Fruit fly (Drosophila melanogaster) whole organism, embryonic: Measurements from ENCODE around the gene CG1632.

ENCODE experiments used
- Abd-B ChIP-seq: fragments of 200-800 bp; sonication (Bioruptor generic); optimal IDR thresholded peaks from 2 replicates; lab custom pipeline; 2018; ENCODE audit warnings: missing biosample characterization, mild to moderate bottlenecking, missing genetic modification characterization, moderate library complexity
- Ada2b ChIP-seq: fragments of 200-800 bp; sonication (Bioruptor generic); IDR thresholded peaks from 2 replicates; pipeline ENCODE4 v1.3.6; 2022; ENCODE audit warnings: missing biosample characterization, missing genetic modification characterization
- Awh ChIP-seq: fragments of 200-800 bp; sonication (Bioruptor generic); IDR thresholded peaks from 2 replicates; pipeline ENCODE4, ENCODE4 v1.3.6; 2022; ENCODE audit warnings: missing biosample characterization, missing genetic modification characterization
- B-H1 ChIP-seq: fragments of 200-800 bp; sonication (Bioruptor generic); IDR thresholded peaks from 3 replicates; pipeline ENCODE4 v1.3.6; 2022; ENCODE audit warnings: missing biosample characterization, missing genetic modification characterization
- Blimp-1 ChIP-seq: fragments of 200-800 bp; sonication (Bioruptor generic); optimal IDR thresholded peaks from 3 replicates; lab custom pipeline; 2018; ENCODE audit warnings: missing biosample characterization, missing genetic modification characterization, mild to moderate bottlenecking, moderate library complexity, missing genetic modification reagents
- CG10321 ChIP-seq: fragments of 200-800 bp; sonication (Bioruptor generic); IDR thresholded peaks from 2 replicates; pipeline ENCODE4 v1.3.6; 2022; ENCODE audit warnings: missing biosample characterization, missing genetic modification characterization
- CG10366 ChIP-seq: fragments of 200-800 bp; sonication (Bioruptor generic); IDR thresholded peaks from 2 replicates; pipeline ENCODE4 v1.3.6; 2022; ENCODE audit warnings: missing biosample characterization, missing genetic modification characterization
- CG10431 ChIP-seq: fragments of 200-800 bp; sonication (Bioruptor generic); optimal IDR thresholded peaks from 3 replicates; lab custom pipeline; 2018; ENCODE audit warnings: missing biosample characterization, mild to moderate bottlenecking, missing genetic modification characterization
- CG10462 ChIP-seq: fragments of 200-800 bp; sonication (Bioruptor generic); optimal IDR thresholded peaks from 2 replicates; lab custom pipeline; 2016; ENCODE audit warnings: missing biosample characterization, missing genetic modification characterization
- CG11093 ChIP-seq: fragments of 200-800 bp; sonication (Bioruptor generic); IDR thresholded peaks from 3 replicates; pipeline ENCODE4 v1.3.6; 2022; ENCODE audit warnings: missing biosample characterization, missing genetic modification characterization
- CG11504 ChIP-seq: fragments of 200-800 bp; sonication (Bioruptor generic); optimal IDR thresholded peaks from 3 replicates; lab custom pipeline; 2019; ENCODE audit warnings: missing biosample characterization, mild to moderate bottlenecking, missing genetic modification characterization, moderate library complexity
- CG12155 ChIP-seq: fragments of 200-800 bp; sonication (Bioruptor generic); optimal IDR thresholded peaks from 3 replicates; lab custom pipeline; 2016; ENCODE audit warnings: missing biosample characterization, missing genetic modification characterization
- CG12219 ChIP-seq: fragments of 200-800 bp; sonication (Bioruptor generic); optimal IDR thresholded peaks from 3 replicates; lab custom pipeline; 2018; ENCODE audit warnings: missing biosample characterization, mild to moderate bottlenecking, missing genetic modification characterization
- CG13296 ChIP-seq: fragments of 200-800 bp; sonication (Bioruptor generic); optimal IDR thresholded peaks from 3 replicates; lab custom pipeline; 2018; ENCODE audit warnings: missing biosample characterization, mild to moderate bottlenecking, missing genetic modification characterization
- CG14441 ChIP-seq: fragments of 200-800 bp; sonication (Bioruptor generic); IDR thresholded peaks from 2 replicates; pipeline ENCODE4 v1.3.6; 2022; ENCODE audit warnings: missing biosample characterization, missing genetic modification characterization
- CG15601 ChIP-seq: fragments of 200-800 bp; sonication (Bioruptor generic); optimal IDR thresholded peaks from 3 replicates; lab custom pipeline; 2019; ENCODE audit warnings: missing biosample characterization, mild to moderate bottlenecking, missing genetic modification characterization, moderate library complexity
- CG1603 ChIP-seq: fragments of 200-800 bp; sonication (Bioruptor generic); optimal IDR thresholded peaks from 2 replicates; lab custom pipeline; 2019; ENCODE audit warnings: missing biosample characterization, mild to moderate bottlenecking, missing genetic modification characterization, moderate library complexity
- CG17802 ChIP-seq: fragments of 200-800 bp; sonication (Bioruptor generic); optimal IDR thresholded peaks from 2 replicates; lab custom pipeline; 2018; ENCODE audit warnings: missing biosample characterization, mild to moderate bottlenecking, missing genetic modification characterization, moderate library complexity
- CG18619 ChIP-seq: fragments of 200-800 bp; sonication (Bioruptor generic); optimal IDR thresholded peaks from 3 replicates; lab custom pipeline; 2017; ENCODE audit warnings: missing biosample characterization, mild to moderate bottlenecking, missing genetic modification characterization
- CG32772 ChIP-seq: fragments of 200-800 bp; sonication (Bioruptor generic); IDR thresholded peaks from 2 replicates; pipeline ENCODE4 v1.3.6; 2022; ENCODE audit warnings: missing biosample characterization, missing genetic modification characterization
- CG4360 ChIP-seq: fragments of 200-800 bp; sonication (Bioruptor generic); IDR thresholded peaks from 2 replicates; pipeline ENCODE4 v1.3.6; 2022; ENCODE audit warnings: missing biosample characterization, missing genetic modification characterization
- CG43689 ChIP-seq: fragments of 200-800 bp; sonication (Bioruptor generic); IDR thresholded peaks from 2 replicates; pipeline ENCODE4 v1.3.6; 2022; ENCODE audit warnings: missing biosample characterization, missing genetic modification characterization
- CG6272 ChIP-seq: fragments of 200-800 bp; sonication (Bioruptor generic); IDR thresholded peaks from 2 replicates; pipeline ENCODE4 v1.3.6; 2022; ENCODE audit warnings: missing biosample characterization, missing genetic modification characterization
- CG6654 ChIP-seq: fragments of 200-800 bp; sonication (Bioruptor generic); optimal IDR thresholded peaks from 2 replicates; lab custom pipeline; 2017; ENCODE audit warnings: missing biosample characterization, mild to moderate bottlenecking, missing genetic modification characterization
- CG7839 ChIP-seq: fragments of 200-800 bp; sonication (Bioruptor generic); optimal IDR thresholded peaks from 3 replicates; lab custom pipeline; 2018; ENCODE audit warnings: missing biosample characterization, mild to moderate bottlenecking, missing genetic modification characterization, moderate library complexity
- CHES-1-like ChIP-seq: fragments of 200-800 bp; sonication (Bioruptor generic); optimal IDR thresholded peaks from 2 replicates; lab custom pipeline; 2016; ENCODE audit warnings: missing biosample characterization, missing genetic modification characterization
- Doc2 ChIP-seq: fragments of 200-800 bp; sonication (Bioruptor generic); IDR thresholded peaks from 2 replicates; pipeline ENCODE4 v1.3.6; 2022; ENCODE audit warnings: missing biosample characterization, missing genetic modification characterization
- E2f2 ChIP-seq: fragments of 200-800 bp; sonication (Bioruptor generic); IDR thresholded peaks from 2 replicates; pipeline ENCODE4 v1.3.6; 2022; ENCODE audit warnings: missing biosample characterization, missing genetic modification characterization
- HLH3B ChIP-seq: fragments of 200-800 bp; sonication (Bioruptor generic); IDR thresholded peaks from 2 replicates; pipeline ENCODE4 v1.3.6; 2022; ENCODE audit warnings: missing biosample characterization, missing genetic modification characterization
- Hr51 ChIP-seq, 2 experiments: fragments of 200-800 bp; sonication (Bioruptor generic); optimal IDR thresholded peaks; 2 replicates in 1 of 2; 3 replicates in 1 of 2; lab custom pipeline; 2016 to 2018; ENCODE audit warnings: missing biosample characterization in 2 of 2, missing genetic modification characterization in 2 of 2, mild to moderate bottlenecking in 1 of 2, moderate library complexity in 1 of 2
- Med ChIP-seq: fragments of 200-800 bp; sonication (Bioruptor generic); peaks from one replicate; lab custom pipeline; 2016; ENCODE audit warnings: missing biosample characterization, missing genetic modification characterization, mild to moderate bottlenecking, inconsistent platforms, moderate library complexity
- Ptx1 ChIP-seq: fragments of 200-800 bp; sonication (Bioruptor generic); IDR thresholded peaks from 2 replicates; pipeline ENCODE4 v1.3.6; 2022; ENCODE audit warnings: missing biosample characterization, missing genetic modification characterization
- Ravus ChIP-seq: fragments of 200-800 bp; sonication (Bioruptor generic); IDR thresholded peaks from 2 replicates; pipeline ENCODE4 v1.3.6; 2022; ENCODE audit warnings: missing biosample characterization, missing genetic modification characterization
- Sox102F ChIP-seq: fragments of 200-800 bp; sonication (Bioruptor generic); optimal IDR thresholded peaks from 2 replicates; lab custom pipeline; 2018; ENCODE audit warnings: missing biosample characterization, mild to moderate bottlenecking, missing genetic modification characterization, moderate library complexity
- Xrp1 ChIP-seq: fragments of 200-800 bp; sonication (Bioruptor generic); IDR thresholded peaks from 2 replicates; pipeline ENCODE4 v1.3.6; 2022; ENCODE audit warnings: missing biosample characterization, missing genetic modification characterization
- ara ChIP-seq: fragments of 200-800 bp; sonication (Bioruptor generic); IDR thresholded peaks from 2 replicates; pipeline ENCODE4 v1.3.6; 2022; ENCODE audit warnings: missing biosample characterization, missing genetic modification characterization
- esg ChIP-seq: fragments of 200-800 bp; sonication (Bioruptor generic); conservative IDR thresholded peaks from 2 replicates; pipeline ENCODE4 v1.3.6; 2022; ENCODE audit warnings: missing biosample characterization, missing genetic modification characterization
- fd64A ChIP-seq: fragments of 200-800 bp; sonication (Bioruptor generic); optimal IDR thresholded peaks from 3 replicates; lab custom pipeline; 2018; ENCODE audit warnings: missing biosample characterization, mild to moderate bottlenecking, missing genetic modification characterization
- gce ChIP-seq: fragments of 200-800 bp; sonication (Bioruptor generic); IDR thresholded peaks from 3 replicates; pipeline ENCODE4 v1.3.6; 2022; ENCODE audit warnings: missing biosample characterization, missing genetic modification characterization
- gem ChIP-seq: fragments of 200-800 bp; sonication (Bioruptor generic); optimal IDR thresholded peaks from 2 replicates; lab custom pipeline; 2019; ENCODE audit warnings: missing biosample characterization, mild to moderate bottlenecking, missing genetic modification characterization, moderate library complexity
- hkb ChIP-seq, 2 experiments: fragments of 200-800 bp in 1 of 2; fragments of >200 bp in 1 of 2; sonication (Bioruptor generic) in 1 of 2; IDR thresholded peaks in 1 of 2; optimal IDR thresholded peaks in 1 of 2; 2 replicates each; pipeline versions ENCODE4 v1.3.6 to Lab custom; 2017 to 2022; ENCODE audit warnings: missing biosample characterization in 1 of 2, missing genetic modification characterization in 1 of 2
- odd ChIP-seq: fragments of 200-800 bp; sonication (Bioruptor generic); optimal IDR thresholded peaks from 2 replicates; lab custom pipeline; 2017; ENCODE audit warnings: missing biosample characterization, mild to moderate bottlenecking, missing genetic modification characterization
- phol ChIP-seq: fragments of 200-800 bp; sonication (Bioruptor generic); optimal IDR thresholded peaks from 3 replicates; lab custom pipeline; 2018; ENCODE audit warnings: missing biosample characterization, mild to moderate bottlenecking, missing genetic modification characterization, moderate library complexity
- prd ChIP-seq, 3 experiments: fragments of >200 bp in 2 of 3; fragments of 200-800 bp in 1 of 3; sonication (Bioruptor generic) in 1 of 3; optimal IDR thresholded peaks in 2 of 3; IDR thresholded peaks in 1 of 3; 2 replicates in 2 of 3; 3 replicates in 1 of 3; pipeline versions ENCODE4 v1.3.6 to Lab custom; 2017 to 2022; ENCODE audit warnings: missing biosample characterization in 1 of 3, missing genetic modification characterization in 1 of 3
- seq ChIP-seq: fragments of 200-800 bp; sonication (Bioruptor generic); IDR thresholded peaks from 2 replicates; pipeline ENCODE4 v1.3.6; 2022; ENCODE audit warnings: missing biosample characterization, missing genetic modification characterization
- sisA ChIP-seq: fragments of 200-800 bp; sonication (Bioruptor generic); IDR thresholded peaks from 2 replicates; pipeline ENCODE4 v1.3.6; 2022; ENCODE audit warnings: missing biosample characterization, missing genetic modification characterization
- stc ChIP-seq: fragments of 200-800 bp; sonication (Bioruptor generic); IDR thresholded peaks from 2 replicates; pipeline ENCODE4 v1.3.6; 2022; ENCODE audit warnings: missing biosample characterization, missing genetic modification characterization
- tgo ChIP-seq: fragments of 200-800 bp; sonication (Bioruptor generic); IDR thresholded peaks from 3 replicates; pipeline ENCODE4 v1.3.6; 2022; ENCODE audit warnings: missing biosample characterization, missing genetic modification characterization
- vvl ChIP-seq: fragments of 200-800 bp; sonication (Bioruptor generic); IDR thresholded peaks from 2 replicates; pipeline ENCODE4 v1.3.6; 2022; ENCODE audit warnings: missing biosample characterization, missing genetic modification characterization

CG1632 gene

DNA sequence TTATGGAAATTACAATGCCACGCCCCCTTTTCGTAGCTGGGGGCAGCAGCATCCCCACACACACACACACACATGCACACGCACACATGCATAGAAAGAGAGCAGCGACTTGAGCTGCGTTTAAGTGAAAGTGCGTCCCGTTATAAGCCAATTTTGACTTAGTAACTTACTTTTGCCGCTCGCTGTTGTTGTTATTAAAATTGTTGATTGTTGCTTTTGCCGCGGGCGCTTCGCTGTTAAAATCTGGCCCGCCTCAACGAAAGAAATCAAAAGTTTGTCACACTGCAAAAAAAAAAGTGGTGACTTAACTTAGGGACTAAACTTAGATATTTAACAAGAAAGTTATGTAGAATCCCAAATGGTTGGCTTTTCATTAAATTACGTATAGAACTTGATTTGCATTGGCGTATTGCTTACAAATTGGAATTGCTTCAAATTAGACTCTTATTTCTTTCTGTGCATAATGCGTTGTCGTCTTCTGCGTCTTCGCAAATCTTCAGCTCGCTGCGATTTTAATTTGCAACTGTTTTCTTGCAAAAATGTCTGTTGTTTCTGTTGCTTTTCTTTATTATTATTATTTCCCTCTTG, 2.4 kb downstream of the CG1632 start (continued):
- peak; percentile 59 for TF ChIP-seq stc
- peak; percentile 6 for TF ChIP-seq phol (tag; lab: Kevin White, UChicago)
- TF ChIP-seq CG18619 (GFP tag; lab: Kevin White, UChicago) = no peak
- peak; percentile 50 for TF ChIP-seq CG11504 (tag; lab: Kevin White, UChicago)
- no peak for TF ChIP-seq CG12219 (GFP tag; lab: Kevin White, UChicago)
- TF ChIP-seq Ravus (GFP tag; lab: Robert Waterston, UW) = no peak
- peak; percentile 36 for TF ChIP-seq Sox102F
- TF ChIP-seq CG7839 = peak; percentile 4
- peak; percentile 42; the same call in 1 of the 2 replicates for TF ChIP-seq vvl (GFP tag; lab: Robert Waterston, UW)
- TF ChIP-seq CG14441 = peak; percentile 13; the same call in 1 of the 2 replicates
- no peak for TF ChIP-seq hkb (optimal IDR thresholded peaks at IDR 0.05; lab: Kevin White, UChicago)
- TF ChIP-seq hkb (GFP tag; IDR thresholded peaks at IDR 0.05; lab: Robert Waterston, UW) = peak; percentile 42; the same call in 1 of the 2 replicates
- peak; percentile 30 for TF ChIP-seq Med (GFP tag; lab: Kevin White, UChicago)
- 0 out of 2 replicates have a peak, but pooled peaks have one; percentile 25 for TF ChIP-seq Awh (GFP tag; lab: Robert Waterston, UW)
- peak; percentile 62 for TF ChIP-seq sisA (GFP tag; lab: Robert Waterston, UW)
- no peak for TF ChIP-seq CHES-1-like (GFP tag; lab: Kevin White, UChicago)
- TF ChIP-seq CG6272 (GFP tag; lab: Robert Waterston, UW) = no peak
- 0 out of 2 replicates have a peak, but pooled peaks have one; percentile 27 for TF ChIP-seq CG32772
- peak; percentile 41; the same call in 1 of the 2 replicates for TF ChIP-seq HLH3B
- 0 out of 2 replicates have a peak, but pooled peaks have one; percentile 31 for TF ChIP-seq seq (GFP tag; lab: Robert Waterston, UW)
- no peak for TF ChIP-seq CG10462
- TF ChIP-seq E2f2 (GFP tag; lab: Robert Waterston, UW) = peak; percentile 13; the same call in 1 of the 2 replicates
- 0 out of 2 replicates have a peak, but pooled peaks have one; percentile 27 for TF ChIP-seq ara (GFP tag; lab: Robert Waterston, UW)
- peak; percentile 51 for TF ChIP-seq Ptx1 (GFP tag; lab: Robert Waterston, UW)
- TF ChIP-seq CG10366 (GFP tag; lab: Robert Waterston, UW) = peak; percentile 27; the same call in 1 of the 2 replicates
- peak; percentile 48; the same call in 1 of the 2 replicates for TF ChIP-seq Xrp1 (GFP tag; lab: Robert Waterston, UW)
- no peak for TF ChIP-seq fd64A (GFP tag; lab: Kevin White, UChicago)
- peak; percentile 46 for TF ChIP-seq gem (tag; lab: Kevin White, UChicago)
- 0 out of 3 replicates have a peak, but pooled peaks have one; percentile 27 for TF ChIP-seq tgo (GFP tag; lab: Robert Waterston, UW)
- TF ChIP-seq prd (optimal IDR thresholded peaks at IDR 0.05; lab: Kevin White, UChicago) = no peak
- peak; percentile 55; the same call in 2 of the 3 replicates for TF ChIP-seq prd (GFP tag; IDR thresholded peaks at IDR 0.05; lab: Robert Waterston, UW)
- peak; percentile 14 for TF ChIP-seq CG1603 (tag; lab: Kevin White, UChicago)
- TF ChIP-seq esg = peak; percentile 18; the same call in 1 of the 2 replicates
- TF ChIP-seq Ada2b (GFP tag; lab: Robert Waterston, UW) = 0 out of 2 replicates have a peak, but pooled peaks have one; percentile 17
- no peak for TF ChIP-seq CG10431
- peak in 1 of 2 experiments; percentile 38 for TF ChIP-seq Hr51 (GFP tag; optimal IDR thresholded peaks at IDR 0.05; lab: Kevin White, UChicago)
- TF ChIP-seq CG4360 (GFP tag; lab: Robert Waterston, UW) = 0 out of 2 replicates have a peak, but pooled peaks have one; percentile 6

DNA sequence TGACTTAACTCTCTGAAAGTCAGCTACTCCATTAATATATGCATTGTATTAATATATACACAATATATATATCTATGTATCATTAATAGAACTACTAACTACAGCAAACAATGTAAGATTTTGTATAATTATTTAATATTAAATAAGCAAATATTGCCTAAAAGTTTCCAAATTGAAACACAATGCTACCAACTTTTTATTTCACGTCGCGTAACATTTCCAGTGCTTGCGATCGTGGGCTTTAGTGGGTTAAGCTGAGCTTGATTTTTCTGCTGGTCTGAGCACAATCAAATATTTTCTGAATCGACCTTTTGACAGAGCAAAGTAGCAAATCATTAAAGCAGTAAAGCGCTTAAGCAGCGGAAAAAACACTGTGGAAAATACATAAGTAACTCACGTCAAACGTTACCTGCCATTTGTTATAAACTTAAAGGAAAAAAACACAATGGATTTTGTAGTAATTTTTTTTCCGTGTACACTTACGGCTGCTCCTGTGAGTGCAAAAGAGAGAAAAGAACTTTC, 5.9 kb downstream of the CG1632 start:
- TF ChIP-seq CG17802 (tag; lab: Kevin White, UChicago) = no peak
- TF ChIP-seq CG10321 (GFP tag; lab: Robert Waterston, UW) = no peak
- TF ChIP-seq Abd-B = no peak
- TF ChIP-seq Doc2 = no peak
- TF ChIP-seq CG12155 (GFP tag; lab: Kevin White, UChicago) = no peak
- no peak for TF ChIP-seq CG43689 (GFP tag; lab: Robert Waterston, UW)
- TF ChIP-seq CG11093 = no peak
- TF ChIP-seq CG13296 (GFP tag; lab: Kevin White, UChicago) = no peak
- TF ChIP-seq gce (GFP tag; lab: Robert Waterston, UW) = no peak
- no peak for TF ChIP-seq CG6654 (GFP tag; lab: Kevin White, UChicago)
- TF ChIP-seq Blimp-1 = peak; percentile 79
- TF ChIP-seq CG15601 (tag; lab: Kevin White, UChicago) = no peak
- no peak for TF ChIP-seq odd (GFP tag; lab: Kevin White, UChicago)
- no peak for TF ChIP-seq B-H1 (GFP tag; lab: Robert Waterston, UW)
